ENCODE assay signal across 4 worm cellular contexts in the genomic region with DNA sequence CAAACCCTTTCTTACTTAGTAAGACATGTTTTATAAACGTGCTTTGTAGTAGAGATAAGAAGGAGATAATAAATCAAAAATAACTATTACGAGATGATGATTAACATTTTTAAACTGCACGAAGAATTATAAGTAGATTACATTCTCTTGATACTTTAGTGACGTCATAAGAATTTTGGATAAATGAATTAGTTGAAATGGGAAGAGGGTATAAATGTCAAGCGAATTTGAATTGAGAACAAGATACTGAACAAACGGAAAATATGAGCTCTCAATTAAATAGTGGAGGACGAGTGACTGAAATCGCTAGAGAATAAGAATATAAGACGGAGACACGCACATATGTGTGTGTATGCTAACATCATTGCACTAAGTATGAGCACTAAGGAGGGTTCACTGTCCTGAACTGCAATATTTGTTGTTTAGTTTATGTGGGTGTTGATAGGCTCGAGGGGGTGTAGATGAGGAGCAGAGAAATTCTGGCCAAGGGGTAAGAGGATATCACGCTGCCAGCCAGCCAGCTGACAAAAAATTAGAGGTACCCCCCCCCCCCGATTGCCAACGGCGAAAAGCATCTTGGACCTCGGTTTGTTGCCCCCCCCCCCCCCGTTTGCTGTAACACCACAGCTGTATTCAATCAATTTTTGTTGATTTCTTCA.
TF ChIP-seq lines count a peak whose summit lies in the region.

No protein-coding gene starts in this region.

TF ChIP-seq in whole organism, L1 larva, 84 proteins besides CTCF, POLR2A, EP300 and RAD21 (continued from another document):
- TF ChIP-seq nhr-84 (tag; optimal IDR thresholded peaks at IDR 0.05; lab: Kevin White, UChicago) (no peak), lir-3 (tag; optimal IDR thresholded peaks at IDR 0.05; lab: Kevin White, UChicago; ENCODE audit: poor library complexity) (no peak), nhr-71 (tag; optimal IDR thresholded peaks at IDR 0.05; lab: Kevin White, UChicago) (peak; percentile 36), pag-3 (tag; optimal IDR thresholded peaks at IDR 0.05; lab: Kevin White, UChicago; ENCODE audit: borderline replicate concordance, insufficient read depth) (no peak), nhr-85 (tag; lab: Kevin White, UChicago) (peak; percentile 51), nhr-47 (tag; optimal IDR thresholded peaks at IDR 0.05; lab: Kevin White, UChicago) (peak; percentile 10), nhr-20 (tag; optimal IDR thresholded peaks at IDR 0.05; lab: Kevin White, UChicago) (peak; percentile 31), rnt-1 (tag; optimal IDR thresholded peaks at IDR 0.05; lab: Kevin White, UChicago) (peak; percentile 35), mab-9 (GFP tag; IDR thresholded peaks at IDR 0.05; lab: Robert Waterston, UW) (no peak)

TF ChIP-seq in whole organism, L2 larva, 48 proteins besides CTCF, POLR2A, EP300 and RAD21 (continued from another document):
- no peak for TF ChIP-seq ama-1 (optimal IDR thresholded peaks at IDR 0.05; lab: Kevin White, UChicago)
- TF ChIP-seq lsy-2 (tag; optimal IDR thresholded peaks at IDR 0.05; lab: Kevin White, UChicago), result peak in 1 of 2 experiments; percentile 27
- no peak for TF ChIP-seq gmeb-1 (tag; optimal IDR thresholded peaks at IDR 0.05; lab: Kevin White, UChicago)
- TF ChIP-seq elt-1 (tag; optimal IDR thresholded peaks at IDR 0.05; lab: Kevin White, UChicago), result no peak
- TF ChIP-seq ztf-11 (tag; optimal IDR thresholded peaks at IDR 0.05; lab: Kevin White, UChicago), result no peak
- no peak for TF ChIP-seq ceh-16 (tag; optimal IDR thresholded peaks at IDR 0.05; lab: Kevin White, UChicago)
- no peak for TF ChIP-seq ZK546.5 (tag; optimal IDR thresholded peaks at IDR 0.05; lab: Kevin White, UChicago)
- TF ChIP-seq fos-1 (tag; optimal IDR thresholded peaks at IDR 0.05; lab: Kevin White, UChicago), result no peak
- peak; percentile 20 for TF ChIP-seq C34F6.9 (tag; optimal IDR thresholded peaks at IDR 0.05; lab: Kevin White, UChicago)
- no peak for TF ChIP-seq Y55F3AM.14 (GFP tag; optimal IDR thresholded peaks at IDR 0.05; lab: Kevin White, UChicago)
- TF ChIP-seq mdl-1 (tag; optimal IDR thresholded peaks at IDR 0.05; lab: Kevin White, UChicago), result no peak
- TF ChIP-seq nhr-12 (tag; optimal IDR thresholded peaks at IDR 0.05; lab: Kevin White, UChicago), result no peak
- no peak for TF ChIP-seq zag-1 (tag; optimal IDR thresholded peaks at IDR 0.05; lab: Kevin White, UChicago)
- TF ChIP-seq crh-2 (tag; optimal IDR thresholded peaks at IDR 0.05; lab: Kevin White, UChicago), result peak; percentile 48
- TF ChIP-seq unc-62 (GFP tag; optimal IDR thresholded peaks at IDR 0.05; lab: Kevin White, UChicago), result no peak
TF ChIP-seq in whole organism, L2 larva: peak in this region for 4.

TF ChIP-seq in whole organism, L4 larva, 104 proteins besides CTCF, POLR2A, EP300 and RAD21 (continued from another document):
- TF ChIP-seq fos-1 (tag; optimal IDR thresholded peaks at IDR 0.05; lab: Kevin White, UChicago) (no peak), ztf-11 (tag; optimal IDR thresholded peaks at IDR 0.05; lab: Kevin White, UChicago) (no peak), dmd-8 (GFP tag; IDR thresholded peaks at IDR 0.05; lab: Robert Waterston, UW) (no peak), ztf-7 (tag; optimal IDR thresholded peaks at IDR 0.05; lab: Kevin White, UChicago) (no peak), unc-130 (GFP tag; optimal IDR thresholded peaks at IDR 0.05; lab: Kevin White, UChicago) (no peak), ZK546.5 (tag; optimal IDR thresholded peaks at IDR 0.05; lab: Kevin White, UChicago) (no peak), mxl-2 (GFP tag; conservative IDR thresholded peaks at IDR 0.05; lab: Robert Waterston, UW) (no peak), rbr-2 (tag; optimal IDR thresholded peaks at IDR 0.05; lab: Kevin White, UChicago) (no peak), Y48G9A.11 (GFP tag; IDR thresholded peaks at IDR 0.05; lab: Robert Waterston, UW) (no peak), pqm-1 (tag; optimal IDR thresholded peaks at IDR 0.05; lab: Kevin White, UChicago) (no peak), lim-7 (GFP tag; IDR thresholded peaks at IDR 0.05; lab: Robert Waterston, UW) (no peak), cey-2 (tag; optimal IDR thresholded peaks at IDR 0.05; lab: Kevin White, UChicago; ENCODE audit: borderline replicate concordance, insufficient read depth) (no peak), madf-9 (GFP tag; conservative IDR thresholded peaks at IDR 0.05; lab: Robert Waterston, UW) (no peak), madf-5 (GFP tag; IDR thresholded peaks at IDR 0.05; lab: Robert Waterston, UW) (no peak), saeg-2 (GFP tag; IDR thresholded peaks at IDR 0.05; lab: Robert Waterston, UW) (no peak), ctbp-1 (GFP tag; IDR thresholded peaks at IDR 0.05; lab: Robert Waterston, UW) (no peak), attf-4 (tag; optimal IDR thresholded peaks at IDR 0.05; lab: Kevin White, UChicago) (no peak), daf-16 (GFP tag; optimal IDR thresholded peaks at IDR 0.05; lab: Kevin White, UChicago) (peak in 1 of 2 experiments; percentile 22), daf-16 (tag; optimal IDR thresholded peaks at IDR 0.05; lab: Kevin White, UChicago) (no peak), mxl-3 (GFP tag; optimal IDR thresholded peaks at IDR 0.05; lab: Kevin White, UChicago) (peak; percentile 2), nhr-102 (tag; optimal IDR thresholded peaks at IDR 0.05; lab: Kevin White, UChicago) (no peak), R02D3.7 (tag; optimal IDR thresholded peaks at IDR 0.05; lab: Kevin White, UChicago) (no peak), lin-13 (GFP tag; optimal IDR thresholded peaks at IDR 0.05; lab: Kevin White, UChicago) (no peak), nhr-42 (GFP tag; IDR thresholded peaks at IDR 0.05; lab: Robert Waterston, UW) (no peak), dpl-1 (GFP tag; optimal IDR thresholded peaks at IDR 0.05; lab: Kevin White, UChicago) (no peak), nhr-11 (tag; optimal IDR thresholded peaks at IDR 0.05; lab: Kevin White, UChicago) (no peak), T20F7.1 (GFP tag; optimal IDR thresholded peaks at IDR 0.05; lab: Kevin White, UChicago) (no peak), zag-1 (tag; optimal IDR thresholded peaks at IDR 0.05; lab: Kevin White, UChicago) (no peak), aha-1 (tag; lab: Kevin White, UChicago) (peak; percentile 73), ceh-32 (tag; optimal IDR thresholded peaks at IDR 0.05; lab: Kevin White, UChicago; ENCODE audit: poor library complexity) (no peak), tag-97 (GFP tag; IDR thresholded peaks at IDR 0.05; lab: Robert Waterston, UW) (no peak), duxl-1 (tag; optimal IDR thresholded peaks at IDR 0.05; lab: Kevin White, UChicago; ENCODE audit: poor library complexity) (no peak)
TF ChIP-seq in whole organism, L4 larva: peak in this region for 5.

TF ChIP-seq in whole organism, young adult, 124 proteins besides CTCF, POLR2A, EP300 and RAD21 (continued from another document):
- TF ChIP-seq T26A5.8 (tag; optimal IDR thresholded peaks at IDR 0.05; lab: Kevin White, UChicago) (no peak), B0336.3 (GFP tag; IDR thresholded peaks at IDR 0.05; lab: Robert Waterston, UW) (0 out of 2 replicates have a peak, but pooled peaks have one; percentile 35), attf-5 (GFP tag; optimal IDR thresholded peaks at IDR 0.05; lab: Kevin White, UChicago) (peak; percentile 20), lin-35 (GFP tag; optimal IDR thresholded peaks at IDR 0.05; lab: Kevin White, UChicago) (no peak), xnd-1 (tag; optimal IDR thresholded peaks at IDR 0.05; lab: Kevin White, UChicago) (no peak), lin-26 (GFP tag; IDR thresholded peaks at IDR 0.05; lab: Robert Waterston, UW) (no peak), ccch-3 (GFP tag; optimal IDR thresholded peaks at IDR 0.05; lab: Kevin White, UChicago) (no peak), attf-3 (GFP tag; conservative IDR thresholded peaks at IDR 0.05; lab: Robert Waterston, UW) (no peak), ama-1 (optimal IDR thresholded peaks at IDR 0.05; lab: Kevin White, UChicago) (no peak), ama-1 (GFP tag; optimal IDR thresholded peaks at IDR 0.05; lab: Kevin White, UChicago) (no peak), Y67H2A.10 (GFP tag; conservative IDR thresholded peaks at IDR 0.05; lab: Robert Waterston, UW) (no peak), gei-17 (GFP tag; optimal IDR thresholded peaks at IDR 0.05; lab: Kevin White, UChicago) (no peak), nfyb-1 (GFP tag; IDR thresholded peaks at IDR 0.05; lab: Robert Waterston, UW) (peak; percentile 56; the same call in 1 of the 2 replicates)
